Fruit fly (Drosophila melanogaster) whole organism, embryonic: ENCODE data around the gene CG13896.
A peak's percentile ranks its signal among the peaks of the same experiment; 100 is the strongest.

Source experiments
- BEAF-32 ChIP-seq: fragments of 200-800 bp; sonication (Bioruptor generic); optimal IDR thresholded peaks from 3 replicates; lab custom pipeline; 2017; ENCODE audit warnings: missing biosample characterization, missing genetic modification characterization, mild to moderate bottlenecking, moderate library complexity, missing genetic modification reagents
- Bgb ChIP-seq: fragments of 200-800 bp; sonication (Bioruptor generic); IDR thresholded peaks from 2 replicates; pipeline ENCODE4 v1.3.6; 2022; ENCODE audit warnings: missing biosample characterization, missing genetic modification characterization; ENCODE audit not compliant: partially characterized antibody
- Blimp-1 ChIP-seq: fragments of 200-800 bp; sonication (Bioruptor generic); optimal IDR thresholded peaks from 3 replicates; lab custom pipeline; 2018; ENCODE audit warnings: missing biosample characterization, missing genetic modification characterization, mild to moderate bottlenecking, moderate library complexity, missing genetic modification reagents
- CG1024 ChIP-seq: fragments of 200-800 bp; sonication (Bioruptor generic); IDR thresholded peaks from 2 replicates; pipeline ENCODE4 v1.3.6; 2022; ENCODE audit warnings: missing biosample characterization, missing genetic modification characterization
- CG10267 ChIP-seq: fragments of 200-800 bp; sonication (Bioruptor generic); optimal IDR thresholded peaks from 2 replicates; lab custom pipeline; 2018; ENCODE audit warnings: missing biosample characterization, mild to moderate bottlenecking, missing genetic modification characterization, moderate library complexity
- CG11504 ChIP-seq: fragments of 200-800 bp; sonication (Bioruptor generic); optimal IDR thresholded peaks from 3 replicates; lab custom pipeline; 2019; ENCODE audit warnings: missing biosample characterization, mild to moderate bottlenecking, missing genetic modification characterization, moderate library complexity
- CG13287 ChIP-seq: fragments of 200-800 bp; sonication (Bioruptor generic); IDR thresholded peaks from 2 replicates; pipeline ENCODE4 v1.3.6; 2022; ENCODE audit warnings: missing biosample characterization, missing genetic modification characterization; ENCODE audit not compliant: partially characterized antibody
- CG14710 ChIP-seq: fragments of 200-800 bp; sonication (Bioruptor generic); optimal IDR thresholded peaks from 3 replicates; lab custom pipeline; 2019; ENCODE audit warnings: missing biosample characterization, mild to moderate bottlenecking, missing genetic modification characterization, moderate library complexity
- CG15479 ChIP-seq: fragments of 200-800 bp; sonication (Bioruptor generic); optimal IDR thresholded peaks from 3 replicates; lab custom pipeline; 2019; ENCODE audit warnings: missing biosample characterization, mild to moderate bottlenecking, missing genetic modification characterization, moderate library complexity
- CG15514 ChIP-seq: fragments of 200-800 bp; sonication (Bioruptor generic); optimal IDR thresholded peaks from 3 replicates; lab custom pipeline; 2017; ENCODE audit warnings: missing biosample characterization, missing genetic modification characterization, mild to moderate bottlenecking, moderate library complexity, missing genetic modification reagents
- CG1603 ChIP-seq: fragments of 200-800 bp; sonication (Bioruptor generic); optimal IDR thresholded peaks from 2 replicates; lab custom pipeline; 2019; ENCODE audit warnings: missing biosample characterization, mild to moderate bottlenecking, missing genetic modification characterization, moderate library complexity
- CG2116 ChIP-seq: fragments of 200-800 bp; sonication (Bioruptor generic); optimal IDR thresholded peaks from 3 replicates; lab custom pipeline; 2018; ENCODE audit warnings: missing biosample characterization, mild to moderate bottlenecking, missing genetic modification characterization
- CG34224 ChIP-seq: fragments of 200-800 bp; sonication (Bioruptor generic); IDR thresholded peaks from 3 replicates; pipeline ENCODE4 v1.3.6; 2022; ENCODE audit warnings: missing biosample characterization, missing genetic modification characterization; ENCODE audit not compliant: partially characterized antibody
- CG3838 ChIP-seq: fragments of 200-800 bp; sonication (Bioruptor generic); optimal IDR thresholded peaks from 3 replicates; lab custom pipeline; 2016; ENCODE audit warnings: missing biosample characterization, missing genetic modification characterization
- CG4617 ChIP-seq: fragments of 200-800 bp; sonication (Bioruptor generic); optimal IDR thresholded peaks from 3 replicates; lab custom pipeline; 2016; ENCODE audit warnings: missing biosample characterization, missing genetic modification characterization, borderline replicate concordance
- CG7963 ChIP-seq: fragments of 200-800 bp; sonication (Bioruptor generic); IDR thresholded peaks from 3 replicates; pipeline ENCODE4 v1.3.6; 2022; ENCODE audit warnings: missing biosample characterization, missing genetic modification characterization; ENCODE audit not compliant: partially characterized antibody
- CG8290 ChIP-seq, 3 experiments: fragments of 200-800 bp; sonication (Bioruptor generic); optimal IDR thresholded peaks; 2 replicates each; lab custom pipeline; 2016 to 2019; ENCODE audit warnings: missing biosample characterization in 3 of 3, missing genetic modification characterization in 3 of 3, mild to moderate bottlenecking in 2 of 3, moderate library complexity in 1 of 3
- Doc3 ChIP-seq: fragments of 200-800 bp; sonication (Bioruptor generic); IDR thresholded peaks from 3 replicates; pipeline ENCODE4 v1.3.6; 2022; ENCODE audit warnings: missing biosample characterization, missing genetic modification characterization; ENCODE audit not compliant: partially characterized antibody
- Dref ChIP-seq: fragments of 200-800 bp; sonication (Bioruptor generic); IDR thresholded peaks from 2 replicates; pipeline ENCODE4 v1.3.6; 2022; ENCODE audit warnings: missing biosample characterization, missing genetic modification characterization
- Fer1 ChIP-seq: fragments of 200-800 bp; sonication (Bioruptor generic); optimal IDR thresholded peaks from 2 replicates; lab custom pipeline; 2017; ENCODE audit warnings: missing biosample characterization, mild to moderate bottlenecking, missing genetic modification characterization
- Lhr ChIP-seq: fragments of 200-800 bp; sonication (Bioruptor generic); optimal IDR thresholded peaks from 3 replicates; lab custom pipeline; 2017; ENCODE audit warnings: mild to moderate bottlenecking, missing biosample characterization, missing genetic modification reagents, missing genetic modification characterization
- Lim3 ChIP-seq: fragments of 200-800 bp; sonication (Bioruptor generic); IDR thresholded peaks from 2 replicates; pipeline ENCODE4 v1.3.6; 2022; ENCODE audit warnings: missing biosample characterization, missing genetic modification characterization
- MBD-R2 ChIP-seq: fragments of 200-800 bp; sonication (Bioruptor generic); IDR thresholded peaks from 2 replicates; pipeline ENCODE4 v1.3.6; 2022; ENCODE audit warnings: missing biosample characterization, missing genetic modification characterization
- Med ChIP-seq: fragments of 200-800 bp; sonication (Bioruptor generic); peaks from one replicate; lab custom pipeline; 2016; ENCODE audit warnings: missing biosample characterization, missing genetic modification characterization, mild to moderate bottlenecking, inconsistent platforms, moderate library complexity
- Myb ChIP-seq: fragments of 200-800 bp; sonication (Bioruptor generic); optimal IDR thresholded peaks from 2 replicates; lab custom pipeline; 2016; ENCODE audit warnings: missing biosample characterization, missing genetic modification characterization
- NFAT ChIP-seq: fragments of 200-800 bp; sonication (Bioruptor generic); IDR thresholded peaks from 2 replicates; pipeline ENCODE4 v1.3.6; 2022; ENCODE audit warnings: missing biosample characterization, missing genetic modification characterization
- Opbp ChIP-seq: fragments of 200-800 bp; sonication (Bioruptor generic); IDR thresholded peaks from 3 replicates; pipeline ENCODE4 v1.3.6; 2022; ENCODE audit warnings: missing biosample characterization, missing genetic modification characterization; ENCODE audit not compliant: partially characterized antibody
- Scr ChIP-seq: fragments of 200-800 bp; sonication (Bioruptor generic); IDR thresholded peaks from 2 replicates; pipeline ENCODE4 v1.3.6; 2022; ENCODE audit warnings: missing biosample characterization, missing genetic modification characterization; ENCODE audit not compliant: partially characterized antibody
- Sin3A ChIP-seq: fragments of >200 bp; optimal IDR thresholded peaks from 2 replicates; lab custom pipeline; 2018
- Sry-δ ChIP-seq: fragments of 200-800 bp; sonication (Bioruptor generic); optimal IDR thresholded peaks from 2 replicates; lab custom pipeline; 2016; ENCODE audit warnings: missing biosample characterization, missing genetic modification characterization
- amos ChIP-seq: fragments of 200-800 bp; sonication (Bioruptor generic); IDR thresholded peaks from 2 replicates; pipeline ENCODE4 v1.3.6; 2022; ENCODE audit warnings: missing biosample characterization, missing genetic modification characterization; ENCODE audit not compliant: partially characterized antibody
- crp ChIP-seq, 2 experiments: fragments of 200-800 bp; sonication (Bioruptor generic); optimal IDR thresholded peaks; 2 replicates in 1 of 2; 3 replicates in 1 of 2; lab custom pipeline; 2017; ENCODE audit warnings: missing biosample characterization in 2 of 2, missing genetic modification characterization in 2 of 2, mild to moderate bottlenecking in 1 of 2, moderate library complexity in 1 of 2
- dmrt11E ChIP-seq: fragments of 200-800 bp; sonication (Bioruptor generic); optimal IDR thresholded peaks from 3 replicates; lab custom pipeline; 2018; ENCODE audit warnings: missing biosample characterization, mild to moderate bottlenecking, missing genetic modification characterization, moderate library complexity
- ewg ChIP-seq: fragments of 200-800 bp; sonication (Bioruptor generic); optimal IDR thresholded peaks from 3 replicates; lab custom pipeline; 2017; ENCODE audit warnings: mild to moderate bottlenecking, missing biosample characterization, missing genetic modification reagents, missing genetic modification characterization
- ftz-f1 ChIP-seq: fragments of 200-800 bp; sonication (Bioruptor generic); optimal IDR thresholded peaks from 2 replicates; lab custom pipeline; 2016; ENCODE audit warnings: missing biosample characterization, missing genetic modification characterization
- grau ChIP-seq: fragments of 200-800 bp; optimal IDR thresholded peaks from 3 replicates; lab custom pipeline; 2019; ENCODE audit warnings: missing biosample characterization, mild to moderate bottlenecking, missing genetic modification characterization, moderate library complexity
- grn ChIP-seq: fragments of 200-800 bp; sonication (Bioruptor generic); optimal IDR thresholded peaks from 3 replicates; lab custom pipeline; 2017; ENCODE audit warnings: missing biosample characterization, missing genetic modification characterization
- hbn ChIP-seq: fragments of 200-800 bp; sonication (Bioruptor generic); IDR thresholded peaks from 2 replicates; pipeline ENCODE4 v1.3.6; 2022; ENCODE audit warnings: missing biosample characterization, missing genetic modification characterization; ENCODE audit not compliant: partially characterized antibody
- knrl ChIP-seq: fragments of 200-800 bp; sonication (Bioruptor generic); IDR thresholded peaks from 3 replicates; pipeline ENCODE4 v1.3.6; 2022; ENCODE audit warnings: missing biosample characterization, missing genetic modification characterization; ENCODE audit not compliant: partially characterized antibody
- mld ChIP-seq: fragments of 200-800 bp; sonication (Bioruptor generic); IDR thresholded peaks from 3 replicates; pipeline ENCODE4 v1.3.6; 2022; ENCODE audit warnings: missing biosample characterization, missing genetic modification characterization; ENCODE audit not compliant: partially characterized antibody
- phol ChIP-seq: fragments of 200-800 bp; sonication (Bioruptor generic); optimal IDR thresholded peaks from 3 replicates; lab custom pipeline; 2018; ENCODE audit warnings: missing biosample characterization, mild to moderate bottlenecking, missing genetic modification characterization, moderate library complexity
- pzg ChIP-seq: fragments of 200-800 bp; sonication (Bioruptor generic); optimal IDR thresholded peaks from 3 replicates; lab custom pipeline; 2018; ENCODE audit warnings: missing biosample characterization, mild to moderate bottlenecking, missing genetic modification characterization, moderate library complexity
- rib ChIP-seq: fragments of 200-800 bp; sonication (Bioruptor generic); IDR thresholded peaks from 2 replicates; pipeline ENCODE4 v1.3.6; 2022; ENCODE audit warnings: missing biosample characterization, missing genetic modification characterization
- trem ChIP-seq: fragments of 200-800 bp; optimal IDR thresholded peaks from 3 replicates; lab custom pipeline; 2019; ENCODE audit warnings: missing biosample characterization, mild to moderate bottlenecking, missing genetic modification characterization, moderate library complexity
- unc-4 ChIP-seq: fragments of 200-800 bp; sonication (Bioruptor generic); IDR thresholded peaks from 2 replicates; pipeline ENCODE4 v1.3.6; 2022; ENCODE audit warnings: missing biosample characterization, missing genetic modification characterization; ENCODE audit not compliant: partially characterized antibody

CG13896 gene

DNA sequence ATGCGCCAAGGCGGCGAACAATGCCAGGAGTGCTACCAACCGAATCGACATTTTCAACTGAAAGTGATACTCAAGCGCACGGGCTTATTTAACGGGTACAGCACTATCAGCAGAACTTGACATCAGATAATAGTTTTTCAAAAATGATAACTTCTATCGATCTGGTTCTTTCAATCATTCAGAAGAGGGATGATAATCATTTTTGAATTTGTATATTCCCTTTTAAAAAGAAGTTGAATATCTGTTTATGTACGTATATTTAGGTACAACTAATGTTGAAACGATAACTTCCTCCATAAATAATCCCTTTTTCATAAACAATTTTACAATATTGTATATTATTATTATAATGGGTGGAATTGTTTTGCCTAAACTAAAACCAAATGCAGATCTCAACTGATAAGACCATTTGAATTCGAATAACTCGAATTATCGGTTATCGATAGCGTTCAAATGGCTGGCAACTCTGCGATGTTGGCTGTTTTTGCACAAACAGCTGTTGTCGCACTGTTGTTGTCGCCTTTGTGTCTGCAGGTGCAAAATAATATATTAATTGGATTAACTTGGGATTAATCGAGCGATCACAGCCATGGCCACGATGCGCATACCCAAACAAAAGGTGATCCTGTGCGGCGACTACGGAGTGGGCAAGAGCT lies 21.5 kb downstream of the CG13896 start, which contains the start of the genes CG32483 and RabX6:
Gene CG32483 (minus strand): TSS at position 51 of the 656 bp plus-strand sequence.
Gene RabX6 (plus strand): TSS at position 487 of the 656 bp plus-strand sequence.
- TF ChIP-seq crp (GFP tag; optimal IDR thresholded peaks at IDR 0.05; lab: Kevin White, UChicago) (peak; percentile 65 to 93), trem (tag; lab: Kevin White, UChicago) (peak; percentile 35), CG1024 (GFP tag; lab: Robert Waterston, UW) (no peak), hbn (GFP tag; lab: Robert Waterston, UW) (peak; percentile 25; the same call in 1 of the 2 replicates), amos (peak; percentile 36; the same call in 1 of the 2 replicates), CG4617 (GFP tag; lab: Kevin White, UChicago) (peak; percentile 22), mld (GFP tag; lab: Robert Waterston, UW) (0 out of 3 replicates have a peak, but pooled peaks have one; percentile 35), unc-4 (GFP tag; lab: Robert Waterston, UW) (peak; percentile 40; the same call in 1 of the 2 replicates), CG14710 (tag; lab: Kevin White, UChicago) (peak; percentile 4), Myb (GFP tag; lab: Kevin White, UChicago) (peak; percentile 63), CG15514 (GFP tag; lab: Kevin White, UChicago) (peak; percentile 97), pzg (peak; percentile 54), phol (no peak), Doc3 (GFP tag; lab: Robert Waterston, UW) (0 out of 3 replicates have a peak, but pooled peaks have one; percentile 22), CG7963 (GFP tag; lab: Robert Waterston, UW) (0 out of 3 replicates have a peak, but pooled peaks have one; percentile 53), CG8290 (GFP tag; optimal IDR thresholded peaks at IDR 0.05; lab: Kevin White, UChicago) (no peak), CG8290 (tag; optimal IDR thresholded peaks at IDR 0.05; lab: Kevin White, UChicago) (peak in 1 of 2 experiments; percentile 9), Blimp-1 (GFP tag; lab: Kevin White, UChicago) (no peak), ftz-f1 (GFP tag; lab: Kevin White, UChicago) (no peak), CG10267 (peak; percentile 3), Bgb (GFP tag; lab: Robert Waterston, UW) (0 out of 2 replicates have a peak, but pooled peaks have one; percentile 22), grn (peak; percentile 98), ewg (GFP tag; lab: Kevin White, UChicago) (peak; percentile 8), CG11504 (tag; lab: Kevin White, UChicago) (no peak), CG2116 (GFP tag; lab: Kevin White, UChicago) (peak; percentile 73), Scr (peak; percentile 30), Med (GFP tag; lab: Kevin White, UChicago) (peak; percentile 5), Sin3A (lab: Kevin White, UChicago) (peak; percentile 1), dmrt11E (tag; lab: Kevin White, UChicago) (no peak), Fer1 (GFP tag; lab: Kevin White, UChicago) (peak; percentile 15), BEAF-32 (GFP tag; lab: Kevin White, UChicago) (peak; percentile 42), NFAT (GFP tag; lab: Robert Waterston, UW) (no peak), CG34224 (GFP tag; lab: Robert Waterston, UW) (peak; percentile 61; the same call in 1 of the 3 replicates), Lim3 (GFP tag; lab: Robert Waterston, UW) (no peak), CG1603 (tag; lab: Kevin White, UChicago) (peak; percentile 25), CG13287 (GFP tag; lab: Robert Waterston, UW) (peak; percentile 65), Lhr (GFP tag; lab: Kevin White, UChicago) (peak; percentile 18), grau (tag; lab: Kevin White, UChicago) (no peak), Dref (GFP tag; lab: Robert Waterston, UW) (peak; percentile 79), Sry-δ (GFP tag; lab: Kevin White, UChicago) (peak; percentile 9), Opbp (peak; percentile 52; the same call in 1 of the 3 replicates), knrl (GFP tag; lab: Robert Waterston, UW) (no peak), CG15479 (GFP tag; lab: Kevin White, UChicago) (peak; percentile 58), MBD-R2 (GFP tag; lab: Robert Waterston, UW) (peak; percentile 83), rib (peak; percentile 14; the same call in 1 of the 2 replicates), CG3838 (GFP tag; lab: Kevin White, UChicago) (peak; percentile 95)
